Worm (Caenorhabditis elegans) whole organism, midembryonic: ENCODE results near the gene Y75B8A.32.

Experiments
- T22C8.4 ChIP-seq: fragments of 200-800 bp; sonication (Bioruptor generic); IDR thresholded peaks from 2 replicates; pipeline ENCODE4 v1.3.6; 2022; ENCODE audit warnings: missing genetic modification characterization, missing compliant biosample characterization
- cog-1 ChIP-seq: sonication (generic microtip); optimal IDR thresholded peaks from 2 replicates; lab custom pipeline; 2016; ENCODE audit warnings: missing genetic modification characterization, missing compliant biosample characterization
- ref-1 ChIP-seq: fragments of 200-800 bp; sonication (Bioruptor generic); conservative IDR thresholded peaks from 2 replicates; pipeline ENCODE4 v1.3.6; 2022; ENCODE audit warnings: missing genetic modification reagents, missing genetic modification characterization, missing compliant biosample characterization
- tab-1 ChIP-seq: fragments of 200-800 bp; sonication (Bioruptor generic); IDR thresholded peaks from 2 replicates; pipeline ENCODE4 v1.3.6; 2022; ENCODE audit warnings: missing genetic modification characterization, missing compliant biosample characterization

DNA sequence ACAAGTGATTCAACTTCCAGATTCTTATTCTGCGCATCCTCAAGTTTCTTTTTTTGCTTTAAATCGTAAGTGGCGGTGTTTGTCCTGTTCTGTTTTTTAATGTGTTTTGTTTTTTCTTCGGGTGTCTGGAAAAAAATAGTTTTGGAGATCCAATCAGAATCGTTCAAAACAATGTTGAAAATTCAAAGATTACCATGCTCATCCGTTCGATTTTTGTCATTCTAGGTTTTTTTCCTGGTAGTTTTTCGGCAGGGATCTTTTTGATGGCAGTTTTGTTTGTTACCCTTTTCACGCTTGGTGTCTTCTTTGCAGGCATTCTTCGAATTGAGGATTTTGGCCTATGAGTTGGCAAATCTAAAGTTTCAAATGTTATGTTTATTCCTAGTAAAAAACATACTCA lies 1.8 kb downstream of the Y75B8A.32 start:
- no peak for TF ChIP-seq tab-1 (GFP tag; lab: Robert Waterston, UW)
- no peak for TF ChIP-seq ref-1 (GFP tag; lab: Robert Waterston, UW)
- no peak for TF ChIP-seq cog-1 (tag; lab: Kevin White, UChicago)
- no peak for TF ChIP-seq T22C8.4 (GFP tag; lab: Robert Waterston, UW)
